Worm (Caenorhabditis elegans): ENCODE results near the gene T15B12.2.

The T15B12.2 gene

ce11 chrIII:5291281-5291680 lies 10.4 kb downstream of the T15B12.2 start:
- TF ChIP-seq egl-27 (tag; optimal IDR thresholded peaks at IDR 0.05) (no peak), pqm-1 (tag; optimal IDR thresholded peaks at IDR 0.05) (no peak), aly-2 (tag; optimal IDR thresholded peaks at IDR 0.05) (no peak), C34B4.2 (tag; optimal IDR thresholded peaks at IDR 0.05) (no peak), lsy-2 (tag; optimal IDR thresholded peaks at IDR 0.05) (no peak), lir-3 (tag; optimal IDR thresholded peaks at IDR 0.05; ENCODE audit: poor library complexity) (no peak), ets-5 (GFP tag; IDR thresholded peaks at IDR 0.05) (no peak), unc-86 (tag; optimal IDR thresholded peaks at IDR 0.05) (no peak), ceh-90 (tag; optimal IDR thresholded peaks at IDR 0.05) (no peak), nhr-85 (tag) (no peak), hpl-2 (GFP tag; optimal IDR thresholded peaks at IDR 0.05) (no peak), C04F5.9 (tag; optimal IDR thresholded peaks at IDR 0.05) (no peak), sox-4 (tag; optimal IDR thresholded peaks at IDR 0.05) (no peak)

DNA sequence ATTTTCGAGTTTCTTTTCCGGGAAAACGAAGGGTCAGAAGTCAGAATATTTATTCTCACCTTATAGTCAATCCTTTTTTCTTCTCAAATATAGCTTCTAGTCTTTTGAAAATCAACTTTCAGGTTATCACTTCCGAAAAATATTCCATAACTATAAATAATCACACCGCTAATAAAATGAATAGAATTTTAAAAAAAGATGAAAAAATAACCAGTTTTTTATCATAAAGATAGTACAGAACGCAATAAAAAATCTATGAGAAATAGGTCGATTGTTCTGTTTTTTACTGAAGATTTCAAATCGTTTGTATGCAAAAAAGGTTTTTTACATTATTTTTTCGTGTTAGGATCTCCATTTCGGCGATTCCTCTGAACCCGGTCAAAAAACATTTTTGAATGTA lies 11.5 kb downstream of the T15B12.2 start:
- TF ChIP-seq lin-15B (tag; optimal IDR thresholded peaks at IDR 0.05) (no peak), egl-13 (tag; optimal IDR thresholded peaks at IDR 0.05) (no peak), unc-62 (GFP tag; optimal IDR thresholded peaks at IDR 0.05) (no peak), nhr-84 (tag; optimal IDR thresholded peaks at IDR 0.05) (no peak), aha-1 (tag; optimal IDR thresholded peaks at IDR 0.05) (no peak), nhr-90 (tag; optimal IDR thresholded peaks at IDR 0.05; ENCODE audit: poor library complexity) (no peak), sptf-1 (tag; optimal IDR thresholded peaks at IDR 0.05) (no peak), C34B4.2 (tag; optimal IDR thresholded peaks at IDR 0.05) (no peak), dsc-1 (tag; optimal IDR thresholded peaks at IDR 0.05) (no peak), nhr-28 (tag; optimal IDR thresholded peaks at IDR 0.05) (no peak), pqm-1 (tag; optimal IDR thresholded peaks at IDR 0.05) (no peak), nhr-77 (tag; optimal IDR thresholded peaks at IDR 0.05) (no peak), nhr-19 (GFP tag; conservative IDR thresholded peaks at IDR 0.05) (no peak), zip-4 (GFP tag; optimal IDR thresholded peaks at IDR 0.05) (no peak)

ce11 chrIII:5287877-5288276 lies 13.8 kb downstream of the T15B12.2 start, which contains the start of gene T15B12.1:
Gene T15B12.1, plus strand, starts transcription at chrIII:5288177.
- TF ChIP-seq mef-2 (tag; optimal IDR thresholded peaks at IDR 0.05) (no peak), isw-1 (GFP tag; IDR thresholded peaks at IDR 0.05) (no peak), dpl-1 (GFP tag; optimal IDR thresholded peaks at IDR 0.05) (no peak), nhr-19 (GFP tag; conservative IDR thresholded peaks at IDR 0.05) (no peak), hlh-17 (GFP tag; optimal IDR thresholded peaks at IDR 0.05; ENCODE audit: borderline replicate concordance) (no peak), ceh-63 (GFP tag; optimal IDR thresholded peaks at IDR 0.05) (no peak)

DNA sequence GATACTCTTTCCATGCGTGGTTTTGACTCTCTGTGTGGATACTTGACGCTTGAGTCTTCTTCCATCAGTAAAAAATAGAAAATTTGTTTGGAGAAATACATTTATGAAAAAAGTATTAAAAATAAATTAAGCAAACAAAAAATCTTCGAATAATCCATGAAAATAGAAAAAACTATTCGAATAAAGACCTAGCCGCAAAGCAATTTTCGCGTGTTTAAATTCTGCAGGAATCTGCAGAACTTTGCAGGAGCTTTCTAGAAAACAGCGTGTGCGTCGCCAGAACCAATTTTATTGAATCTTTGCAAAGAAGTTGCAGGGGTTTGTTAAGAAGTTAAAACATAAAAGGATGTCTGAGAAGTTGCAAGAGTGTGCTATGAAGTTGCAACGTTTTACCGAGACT lies 15.5 kb downstream of the T15B12.2 start, which contains the start of gene ZC395.11:
TSS of gene ZC395.11 (minus strand) at position 101 of the 400 bp plus-strand sequence.
- TF ChIP-seq ztf-4 (tag; optimal IDR thresholded peaks at IDR 0.05): no peak
- no peak for TF ChIP-seq tbx-2 (tag; optimal IDR thresholded peaks at IDR 0.05)
- TF ChIP-seq Y116A8C.19 (tag; optimal IDR thresholded peaks at IDR 0.05; ENCODE audit: borderline replicate concordance): no peak

DNA sequence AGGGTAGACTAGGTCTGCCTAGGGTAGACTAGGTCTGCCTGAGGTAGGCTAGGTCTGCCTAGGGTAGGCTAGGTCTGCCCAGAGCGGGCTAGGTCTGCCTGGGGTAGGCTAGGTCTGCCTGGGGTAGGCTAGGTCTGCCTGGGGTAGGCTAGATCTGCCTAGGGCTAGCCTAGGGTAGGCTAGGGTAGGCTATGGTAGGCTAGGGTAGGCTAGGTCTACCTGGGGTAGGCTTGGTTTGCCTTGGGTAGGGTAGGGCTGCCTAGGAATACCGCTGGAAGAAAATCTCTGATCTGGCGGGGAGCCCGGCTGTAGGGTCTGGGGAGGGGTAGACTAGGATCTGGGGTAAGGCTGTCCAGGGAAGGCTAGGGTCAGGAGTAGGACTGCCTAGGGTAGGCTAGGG lies 16.2 kb downstream of the T15B12.2 start:
- TF ChIP-seq nhr-19 (GFP tag; conservative IDR thresholded peaks at IDR 0.05): no peak
- no peak for TF ChIP-seq tlp-1 (tag; optimal IDR thresholded peaks at IDR 0.05)
- TF ChIP-seq mef-2 (tag; optimal IDR thresholded peaks at IDR 0.05): no peak
- TF ChIP-seq mep-1 (tag; optimal IDR thresholded peaks at IDR 0.05): no peak
- TF ChIP-seq nhr-77 (tag; optimal IDR thresholded peaks at IDR 0.05): no peak
- TF ChIP-seq hlh-4 (tag; optimal IDR thresholded peaks at IDR 0.05): no peak
- no peak for TF ChIP-seq unc-86 (tag; optimal IDR thresholded peaks at IDR 0.05)
- no peak for TF ChIP-seq unc-130 (tag; optimal IDR thresholded peaks at IDR 0.05)
- no peak for TF ChIP-seq hlh-17 (GFP tag; optimal IDR thresholded peaks at IDR 0.05; ENCODE audit: borderline replicate concordance)
- TF ChIP-seq ces-1 (GFP tag; optimal IDR thresholded peaks at IDR 0.05): no peak
- no peak for TF ChIP-seq lin-13 (GFP tag; optimal IDR thresholded peaks at IDR 0.05)
- no peak for TF ChIP-seq fos-1 (tag; optimal IDR thresholded peaks at IDR 0.05)
- TF ChIP-seq nhr-237 (tag; optimal IDR thresholded peaks at IDR 0.05): no peak
